Worm (Caenorhabditis elegans): ENCODE data around the gene F54B11.11.

F54B11.11 gene

ce11 chrX:13604946-13605617 is 26.5 kb downstream of the F54B11.11 start, which contains the start of gene F54B11.9:
F54B11.9 (plus strand) TSS chrX:13605567.
- TF ChIP-seq nhr-12 (tag; optimal IDR thresholded peaks at IDR 0.05): no peak
- TF ChIP-seq egl-27 (tag; optimal IDR thresholded peaks at IDR 0.05): no peak
- no peak for TF ChIP-seq lin-15B (tag; optimal IDR thresholded peaks at IDR 0.05)
- TF ChIP-seq elt-3 (tag; optimal IDR thresholded peaks at IDR 0.05): no peak
- TF ChIP-seq aly-2 (tag; optimal IDR thresholded peaks at IDR 0.05): no peak
- no peak for TF ChIP-seq snpc-4 (tag; optimal IDR thresholded peaks at IDR 0.05)
- TF ChIP-seq tbx-2 (tag; optimal IDR thresholded peaks at IDR 0.05): no peak
- TF ChIP-seq mdl-1 (tag; optimal IDR thresholded peaks at IDR 0.05): no peak
- no peak for TF ChIP-seq nhr-28 (tag; optimal IDR thresholded peaks at IDR 0.05)
- no peak for TF ChIP-seq zag-1 (tag; optimal IDR thresholded peaks at IDR 0.05)
- TF ChIP-seq ceh-9 (tag; optimal IDR thresholded peaks at IDR 0.05): no peak
- no peak for TF ChIP-seq ceh-28 (tag; optimal IDR thresholded peaks at IDR 0.05)
- TF ChIP-seq ztf-4 (tag; optimal IDR thresholded peaks at IDR 0.05): no peak
- no peak for TF ChIP-seq jun-1 (tag; optimal IDR thresholded peaks at IDR 0.05)

- TF ChIP-seq nhr-25 (tag; optimal IDR thresholded peaks at IDR 0.05) (no peak), ceh-9 (tag; optimal IDR thresholded peaks at IDR 0.05) (no peak), nhr-67 (tag; optimal IDR thresholded peaks at IDR 0.05) (no peak), sea-2 (GFP tag; optimal IDR thresholded peaks at IDR 0.05) (no peak)
These were observed 27.3 kb downstream of the F54B11.11 start for ce11 chrX:13605854-13606253.

ce11 chrX:13610040-13610439 is 31.5 kb downstream of the F54B11.11 start:
- TF ChIP-seq ceh-9 (tag; optimal IDR thresholded peaks at IDR 0.05) (no peak), ceh-82 (tag; optimal IDR thresholded peaks at IDR 0.05) (no peak), fkh-10 (GFP tag; optimal IDR thresholded peaks at IDR 0.05) (peak; percentile 52), snpc-4 (tag; optimal IDR thresholded peaks at IDR 0.05) (no peak), nhr-77 (tag; optimal IDR thresholded peaks at IDR 0.05) (no peak)

DNA sequence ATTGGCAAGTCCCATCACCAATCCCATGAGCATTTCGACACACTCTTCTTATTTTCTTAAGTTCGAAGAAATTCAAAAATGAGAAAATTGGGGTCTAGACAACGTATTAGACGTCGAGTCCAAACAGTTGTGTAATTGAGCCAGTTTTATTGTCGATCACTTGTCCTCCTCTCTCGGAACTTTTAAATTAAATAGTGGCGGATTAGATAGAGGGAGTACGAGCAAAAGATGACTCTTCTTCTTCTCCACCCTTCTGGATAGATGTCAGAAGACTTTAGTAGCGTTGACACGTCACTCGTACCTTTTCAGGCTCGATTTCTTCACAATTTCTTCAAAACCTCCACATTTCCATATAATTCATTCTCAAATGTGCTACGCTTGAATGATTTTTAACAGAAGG is 36.6 kb downstream of the F54B11.11 start:
- TF ChIP-seq ztf-11 (tag; optimal IDR thresholded peaks at IDR 0.05) (no peak), nhr-76 (tag; optimal IDR thresholded peaks at IDR 0.05) (no peak), elt-2 (tag; optimal IDR thresholded peaks at IDR 0.05) (no peak), ceh-16 (tag; optimal IDR thresholded peaks at IDR 0.05) (no peak), elt-3 (tag; optimal IDR thresholded peaks at IDR 0.05) (no peak), unc-62 (GFP tag; optimal IDR thresholded peaks at IDR 0.05) (no peak), mdl-1 (tag; optimal IDR thresholded peaks at IDR 0.05) (no peak), nhr-25 (tag; optimal IDR thresholded peaks at IDR 0.05) (no peak), zag-1 (tag; optimal IDR thresholded peaks at IDR 0.05) (no peak), R02D3.7 (tag; optimal IDR thresholded peaks at IDR 0.05) (no peak), pqm-1 (tag; optimal IDR thresholded peaks at IDR 0.05) (no peak), nhr-12 (tag; optimal IDR thresholded peaks at IDR 0.05) (no peak)

- no peak for TF ChIP-seq ztf-4 (tag; optimal IDR thresholded peaks at IDR 0.05)
These were observed 40.0 kb downstream of the F54B11.11 start, which contains the start of gene nlp-53 for ce11 chrX:13618574-13618973. nlp-53 (plus strand) TSS chrX:13618874.

- TF ChIP-seq nhr-67 (tag; optimal IDR thresholded peaks at IDR 0.05) (no peak), ceh-28 (tag; optimal IDR thresholded peaks at IDR 0.05) (no peak), ama-1 (optimal IDR thresholded peaks at IDR 0.05) (no peak), pha-4 (tag; optimal IDR thresholded peaks at IDR 0.05) (no peak), elt-2 (tag; optimal IDR thresholded peaks at IDR 0.05) (no peak), lin-39 (tag; optimal IDR thresholded peaks at IDR 0.05) (no peak), lin-15B (tag; optimal IDR thresholded peaks at IDR 0.05) (no peak), nhr-43 (tag; optimal IDR thresholded peaks at IDR 0.05; ENCODE audit: poor library complexity, severe bottlenecking) (no peak), eor-1 (tag; optimal IDR thresholded peaks at IDR 0.05) (no peak), fkh-10 (GFP tag; optimal IDR thresholded peaks at IDR 0.05) (no peak), snpc-4 (tag; optimal IDR thresholded peaks at IDR 0.05) (no peak), ceh-16 (tag; optimal IDR thresholded peaks at IDR 0.05) (no peak), skn-1 (tag; optimal IDR thresholded peaks at IDR 0.05) (no peak), unc-62 (GFP tag; optimal IDR thresholded peaks at IDR 0.05) (no peak), elt-1 (tag; optimal IDR thresholded peaks at IDR 0.05) (no peak), nhr-12 (tag; optimal IDR thresholded peaks at IDR 0.05) (no peak), nhr-237 (tag; optimal IDR thresholded peaks at IDR 0.05) (no peak)
These were observed 43.0 kb downstream of the F54B11.11 start, which contains the start of gene Y12A6A.1 for ce11 chrX:13621628-13622027. Y12A6A.1 (minus strand) TSS chrX:13621728.

All from whole organism, L3 larva.